Fruit fly (Drosophila melanogaster) whole organism, embryonic: ENCODE measurements around the gene CG1575.

ENCODE experiments used
- Asciz ChIP-seq: fragments of 200-800 bp; sonication (Bioruptor generic); optimal IDR thresholded peaks from 2 replicates; lab custom pipeline; 2017; ENCODE audit warnings: missing biosample characterization, mild to moderate bottlenecking, missing genetic modification characterization, missing genetic modification reagents
- Atf-2 ChIP-seq: fragments of 200-800 bp; sonication (Bioruptor generic); optimal IDR thresholded peaks from 2 replicates; lab custom pipeline; 2016; ENCODE audit warnings: missing biosample characterization, missing genetic modification characterization
- Blimp-1 ChIP-seq: fragments of 200-800 bp; sonication (Bioruptor generic); optimal IDR thresholded peaks from 3 replicates; lab custom pipeline; 2018; ENCODE audit warnings: missing biosample characterization, missing genetic modification characterization, mild to moderate bottlenecking, moderate library complexity, missing genetic modification reagents
- CG10267 ChIP-seq: fragments of 200-800 bp; sonication (Bioruptor generic); optimal IDR thresholded peaks from 2 replicates; lab custom pipeline; 2018; ENCODE audit warnings: missing biosample characterization, mild to moderate bottlenecking, missing genetic modification characterization, moderate library complexity
- CG10431 ChIP-seq: fragments of 200-800 bp; sonication (Bioruptor generic); optimal IDR thresholded peaks from 3 replicates; lab custom pipeline; 2018; ENCODE audit warnings: missing biosample characterization, mild to moderate bottlenecking, missing genetic modification characterization
- CG10565 ChIP-seq: fragments of 200-800 bp; sonication (Bioruptor generic); optimal IDR thresholded peaks from 3 replicates; lab custom pipeline; 2016; ENCODE audit warnings: missing biosample characterization, mild to moderate bottlenecking, missing genetic modification characterization
- CG10979 ChIP-seq: fragments of 200-800 bp; sonication (Bioruptor generic); optimal IDR thresholded peaks from 2 replicates; lab custom pipeline; 2018; ENCODE audit warnings: missing biosample characterization, mild to moderate bottlenecking, missing genetic modification characterization, moderate library complexity
- CG11504 ChIP-seq: fragments of 200-800 bp; sonication (Bioruptor generic); optimal IDR thresholded peaks from 3 replicates; lab custom pipeline; 2019; ENCODE audit warnings: missing biosample characterization, mild to moderate bottlenecking, missing genetic modification characterization, moderate library complexity
- CG14710 ChIP-seq: fragments of 200-800 bp; sonication (Bioruptor generic); optimal IDR thresholded peaks from 3 replicates; lab custom pipeline; 2019; ENCODE audit warnings: missing biosample characterization, mild to moderate bottlenecking, missing genetic modification characterization, moderate library complexity
- CG15269 ChIP-seq: fragments of 200-800 bp; sonication (Bioruptor generic); optimal IDR thresholded peaks from 2 replicates; lab custom pipeline; 2018; ENCODE audit warnings: missing biosample characterization, mild to moderate bottlenecking, missing genetic modification characterization, moderate library complexity
- CG1602 ChIP-seq: fragments of 200-800 bp; sonication (Bioruptor generic); optimal IDR thresholded peaks from 3 replicates; lab custom pipeline; 2016; ENCODE audit warnings: missing biosample characterization, missing genetic modification characterization
- CG1647 ChIP-seq: fragments of 200-800 bp; sonication (Bioruptor generic); optimal IDR thresholded peaks from 3 replicates; lab custom pipeline; 2016; ENCODE audit warnings: missing biosample characterization, missing genetic modification characterization
- CG17829 ChIP-seq: fragments of 200-800 bp; optimal IDR thresholded peaks from 2 replicates; lab custom pipeline; 2019; ENCODE audit warnings: missing biosample characterization, mild to moderate bottlenecking, missing genetic modification characterization, moderate library complexity
- CG1832 ChIP-seq: fragments of 200-800 bp; sonication (Bioruptor generic); optimal IDR thresholded peaks from 2 replicates; lab custom pipeline; 2017; ENCODE audit warnings: missing biosample characterization, mild to moderate bottlenecking, missing genetic modification characterization, inconsistent platforms
- CG18619 ChIP-seq: fragments of 200-800 bp; sonication (Bioruptor generic); optimal IDR thresholded peaks from 3 replicates; lab custom pipeline; 2017; ENCODE audit warnings: missing biosample characterization, mild to moderate bottlenecking, missing genetic modification characterization
- CG32532 ChIP-seq: fragments of 200-800 bp; sonication (Bioruptor generic); IDR thresholded peaks from 2 replicates; pipeline ENCODE4 v1.3.6; 2022; ENCODE audit warnings: missing biosample characterization, missing genetic modification characterization
- CG34422 ChIP-seq: fragments of 200-800 bp; sonication (Bioruptor generic); IDR thresholded peaks from 3 replicates; pipeline ENCODE4 v1.3.6; 2022; ENCODE audit warnings: missing biosample characterization, missing genetic modification characterization
- CG4328 ChIP-seq: fragments of 200-800 bp; sonication (Bioruptor generic); optimal IDR thresholded peaks from 3 replicates; lab custom pipeline; 2017; ENCODE audit warnings: missing biosample characterization, missing genetic modification reagents, missing genetic modification characterization
- CG5245 ChIP-seq: fragments of 200-800 bp; sonication (Bioruptor generic); optimal IDR thresholded peaks from 3 replicates; lab custom pipeline; 2016; ENCODE audit warnings: missing biosample characterization, missing genetic modification characterization
- CG6813 ChIP-seq: fragments of 200-800 bp; sonication (Bioruptor generic); optimal IDR thresholded peaks from 2 replicates; lab custom pipeline; 2017; ENCODE audit warnings: missing biosample characterization, missing genetic modification characterization, mild to moderate bottlenecking, moderate library complexity, missing genetic modification reagents
- CTCF ChIP-seq: fragments of 200-800 bp; sonication (Bioruptor generic); optimal IDR thresholded peaks from 2 replicates; lab custom pipeline; 2017; ENCODE audit warnings: missing biosample characterization, mild to moderate bottlenecking, missing genetic modification characterization, moderate library complexity
- D19A ChIP-seq: fragments of 200-800 bp; optimal IDR thresholded peaks from 3 replicates; lab custom pipeline; 2019; ENCODE audit warnings: missing biosample characterization, mild to moderate bottlenecking, missing genetic modification characterization, moderate library complexity
- HLH4C ChIP-seq: fragments of 200-800 bp; sonication (Bioruptor generic); IDR thresholded peaks from 3 replicates; pipeline ENCODE4 v1.3.6; 2022; ENCODE audit warnings: missing biosample characterization, missing genetic modification characterization; ENCODE audit not compliant: partially characterized antibody
- Hmx ChIP-seq: fragments of 200-800 bp; sonication (Bioruptor generic); optimal IDR thresholded peaks from 2 replicates; lab custom pipeline; 2016; ENCODE audit warnings: missing biosample characterization, missing genetic modification characterization
- MTF-1 ChIP-seq: fragments of 200-800 bp; sonication (Bioruptor generic); optimal IDR thresholded peaks from 2 replicates; lab custom pipeline; 2018; ENCODE audit warnings: missing biosample characterization, mild to moderate bottlenecking, missing genetic modification characterization, borderline replicate concordance
- Max ChIP-seq: fragments of 200-800 bp; sonication (Bioruptor generic); optimal IDR thresholded peaks from 2 replicates; lab custom pipeline; 2016; ENCODE audit warnings: missing biosample characterization, mild to moderate bottlenecking, missing genetic modification characterization
- Oli ChIP-seq: fragments of 200-800 bp; sonication (Bioruptor generic); optimal IDR thresholded peaks from 2 replicates; lab custom pipeline; 2018; ENCODE audit warnings: missing biosample characterization, mild to moderate bottlenecking, missing genetic modification characterization, moderate library complexity
- Poxn ChIP-seq: fragments of 200-800 bp; sonication (Bioruptor generic); IDR thresholded peaks from 2 replicates; pipeline ENCODE4 v1.3.6; 2022; ENCODE audit warnings: missing biosample characterization, missing genetic modification characterization
- Ptx1 ChIP-seq: fragments of 200-800 bp; sonication (Bioruptor generic); IDR thresholded peaks from 2 replicates; pipeline ENCODE4 v1.3.6; 2022; ENCODE audit warnings: missing biosample characterization, missing genetic modification characterization
- ci ChIP-seq: fragments of 200-800 bp; sonication (Bioruptor generic); IDR thresholded peaks from 3 replicates; pipeline ENCODE4 v1.3.6; 2022; ENCODE audit warnings: missing biosample characterization, missing genetic modification characterization
- crc ChIP-seq: fragments of 200-800 bp; sonication (Bioruptor generic); optimal IDR thresholded peaks from 2 replicates; lab custom pipeline; 2016; ENCODE audit warnings: missing biosample characterization, missing genetic modification characterization
- crp ChIP-seq, 2 experiments: fragments of 200-800 bp; sonication (Bioruptor generic); optimal IDR thresholded peaks; 2 replicates in 1 of 2; 3 replicates in 1 of 2; lab custom pipeline; 2017; ENCODE audit warnings: missing biosample characterization in 2 of 2, missing genetic modification characterization in 2 of 2, mild to moderate bottlenecking in 1 of 2, moderate library complexity in 1 of 2
- cwo ChIP-seq: fragments of 200-800 bp; sonication (Bioruptor generic); optimal IDR thresholded peaks from 3 replicates; lab custom pipeline; 2017; ENCODE audit warnings: missing biosample characterization, missing genetic modification characterization, mild to moderate bottlenecking, moderate library complexity, missing genetic modification reagents
- ems ChIP-seq: fragments of 200-800 bp; sonication (Bioruptor generic); optimal IDR thresholded peaks from 3 replicates; lab custom pipeline; 2016; ENCODE audit warnings: missing biosample characterization, missing genetic modification characterization
- en ChIP-seq: fragments of 200-800 bp; sonication (Bioruptor generic); optimal IDR thresholded peaks from 2 replicates; lab custom pipeline; 2016; ENCODE audit warnings: missing biosample characterization, missing genetic modification characterization
- fd102C ChIP-seq: fragments of 200-800 bp; sonication (Bioruptor generic); optimal IDR thresholded peaks from 2 replicates; lab custom pipeline; 2018; ENCODE audit warnings: missing biosample characterization, mild to moderate bottlenecking, missing genetic modification characterization, moderate library complexity
- gcm2 ChIP-seq: fragments of 200-800 bp; sonication (Bioruptor generic); optimal IDR thresholded peaks from 2 replicates; lab custom pipeline; 2016; ENCODE audit warnings: missing biosample characterization, missing genetic modification characterization
- gt ChIP-seq: fragments of 200-800 bp; sonication (Bioruptor generic); IDR thresholded peaks from 2 replicates; pipeline ENCODE4 v1.3.6; 2022; ENCODE audit warnings: missing biosample characterization, missing genetic modification characterization
- lilli ChIP-seq: fragments of 200-800 bp; sonication (Bioruptor generic); optimal IDR thresholded peaks from 3 replicates; lab custom pipeline; 2016; ENCODE audit warnings: missing biosample characterization, missing genetic modification characterization
- nerfin-1 ChIP-seq: fragments of 200-800 bp; sonication (Bioruptor generic); optimal IDR thresholded peaks from 3 replicates; lab custom pipeline; 2019; ENCODE audit warnings: missing biosample characterization, mild to moderate bottlenecking, missing genetic modification characterization, moderate library complexity
- ranshi ChIP-seq: fragments of 200-800 bp; sonication (Bioruptor generic); IDR thresholded peaks from 2 replicates; pipeline ENCODE4 v1.3.6; 2022; ENCODE audit warnings: missing biosample characterization, missing genetic modification characterization
- ro ChIP-seq: fragments of 200-800 bp; sonication (Bioruptor generic); IDR thresholded peaks from 2 replicates; pipeline ENCODE4 v1.3.6; 2022; ENCODE audit warnings: missing biosample characterization, missing genetic modification characterization
- sd ChIP-seq: fragments of 200-800 bp; sonication (Bioruptor generic); optimal IDR thresholded peaks from 3 replicates; lab custom pipeline; 2018; ENCODE audit warnings: missing biosample characterization, mild to moderate bottlenecking, missing genetic modification characterization, moderate library complexity
- sim ChIP-seq: fragments of 200-800 bp; sonication (Bioruptor generic); IDR thresholded peaks from 2 replicates; pipeline ENCODE4 v1.3.6; 2022; ENCODE audit warnings: missing biosample characterization, missing genetic modification characterization
- tgo ChIP-seq: fragments of 200-800 bp; sonication (Bioruptor generic); IDR thresholded peaks from 3 replicates; pipeline ENCODE4 v1.3.6; 2022; ENCODE audit warnings: missing biosample characterization, missing genetic modification characterization
- trem ChIP-seq: fragments of 200-800 bp; optimal IDR thresholded peaks from 3 replicates; lab custom pipeline; 2019; ENCODE audit warnings: missing biosample characterization, mild to moderate bottlenecking, missing genetic modification characterization, moderate library complexity
- ttk ChIP-seq: fragments of 200-800 bp; sonication (Bioruptor generic); IDR thresholded peaks from 2 replicates; pipeline ENCODE4 v2.1.2; 2022; ENCODE audit warnings: missing biosample characterization, missing genetic modification characterization
- twi ChIP-seq: fragments of 200-800 bp; optimal IDR thresholded peaks from 2 replicates; lab custom pipeline; 2019; ENCODE audit warnings: missing biosample characterization, mild to moderate bottlenecking, missing genetic modification characterization, moderate library complexity
- vvl ChIP-seq: fragments of 200-800 bp; sonication (Bioruptor generic); IDR thresholded peaks from 2 replicates; pipeline ENCODE4 v1.3.6; 2022; ENCODE audit warnings: missing biosample characterization, missing genetic modification characterization
- zfh1 ChIP-seq: fragments of 200-800 bp; sonication (Bioruptor generic); IDR thresholded peaks from 3 replicates; pipeline ENCODE4 v1.3.6; 2022; ENCODE audit warnings: missing biosample characterization, missing genetic modification characterization

The CG1575 gene

DNA sequence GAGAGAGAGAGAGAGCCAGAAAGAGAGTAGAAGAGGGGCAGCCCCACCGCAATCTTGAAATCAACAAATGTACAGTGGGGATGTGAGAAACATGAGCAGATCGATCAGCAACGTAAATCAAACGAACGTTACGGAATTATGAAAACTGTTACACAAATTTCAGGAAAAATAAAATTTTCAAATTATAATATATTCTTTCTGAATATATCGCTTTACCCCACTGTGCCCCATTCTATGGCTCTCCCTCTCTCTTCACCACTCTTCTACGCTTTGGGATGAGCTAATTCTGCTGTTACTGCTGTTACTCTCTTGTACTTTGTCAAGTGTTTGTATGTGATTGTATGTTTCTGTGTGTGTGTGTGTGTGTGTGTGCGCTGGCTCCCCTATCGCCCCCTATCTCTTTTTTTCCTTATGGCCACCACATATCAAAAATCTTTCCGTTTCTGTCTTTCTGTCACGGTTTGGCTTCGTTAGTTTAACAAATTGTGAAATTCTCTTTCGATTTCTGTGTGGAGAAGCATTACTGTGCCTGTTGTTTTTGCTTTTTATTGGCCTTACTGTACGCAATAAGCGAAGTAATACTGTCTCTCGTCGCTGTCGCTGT, 25.7 kb upstream of the CG1575 start (continued):
- TF ChIP-seq Max (GFP tag; lab: Kevin White, UChicago) (peak; percentile 94), CG10979 (peak; percentile 95), sim (GFP tag; lab: Robert Waterston, UW) (peak; percentile 97), trem (tag; lab: Kevin White, UChicago) (peak; percentile 89), gt (peak; percentile 87), CG17829 (peak; percentile 96), CG15269 (tag; lab: Kevin White, UChicago) (peak; percentile 97), crp (GFP tag; optimal IDR thresholded peaks at IDR 0.05; lab: Kevin White, UChicago) (peak in 1 of 2 experiments; percentile 71), ranshi (peak; percentile 98), CTCF (GFP tag; lab: Kevin White, UChicago) (peak; percentile 68), ems (peak; percentile 91), CG11504 (peak; percentile 95), ttk (peak; percentile 99), HLH4C (no peak), lilli (GFP tag; lab: Kevin White, UChicago) (peak; percentile 97), crc (GFP tag; lab: Kevin White, UChicago) (peak; percentile 75), Ptx1 (GFP tag; lab: Robert Waterston, UW) (peak; percentile 98), CG1647 (GFP tag; lab: Kevin White, UChicago) (peak; percentile 91), en (peak; percentile 76), CG34422 (GFP tag; lab: Robert Waterston, UW) (peak; percentile 99), CG18619 (GFP tag; lab: Kevin White, UChicago) (peak; percentile 96), CG6813 (peak; percentile 97), sd (tag; lab: Kevin White, UChicago) (peak; percentile 86), cwo (GFP tag; lab: Kevin White, UChicago) (peak; percentile 96), Asciz (GFP tag; lab: Kevin White, UChicago) (peak; percentile 96), tgo (GFP tag; lab: Robert Waterston, UW) (peak; percentile 99), CG14710 (tag; lab: Kevin White, UChicago) (peak; percentile 87), CG1602 (peak; percentile 94), zfh1 (GFP tag; lab: Robert Waterston, UW) (peak; percentile 99), CG10267 (tag; lab: Kevin White, UChicago) (peak; percentile 90), vvl (peak; percentile 99), Blimp-1 (GFP tag; lab: Kevin White, UChicago) (peak; percentile 94), ro (peak; percentile 95), Hmx (GFP tag; lab: Kevin White, UChicago) (peak; percentile 77), Atf-2 (peak; percentile 84), Poxn (peak; percentile 93), MTF-1 (peak; percentile 90), CG1832 (no peak), Oli (peak; percentile 95), CG10565 (GFP tag; lab: Kevin White, UChicago) (peak; percentile 74), fd102C (peak; percentile 7), twi (tag; lab: Kevin White, UChicago) (peak; percentile 72), gcm2 (GFP tag; lab: Kevin White, UChicago) (peak; percentile 95), CG5245 (GFP tag; lab: Kevin White, UChicago) (peak; percentile 93), CG32532 (GFP tag; lab: Robert Waterston, UW) (peak; percentile 99), CG4328 (peak; percentile 79), nerfin-1 (tag; lab: Kevin White, UChicago) (peak; percentile 88), D19A (tag; lab: Kevin White, UChicago) (peak; percentile 91), CG10431 (GFP tag; lab: Kevin White, UChicago) (peak; percentile 84), ci (GFP tag; lab: Robert Waterston, UW) (peak; percentile 99)
